Worm (Caenorhabditis elegans) whole organism, early embryonic: ENCODE measurements around the gene srg-61.

ENCODE experiments used
- B0310.2 ChIP-seq: sonication (generic microtip); optimal IDR thresholded peaks from 2 replicates; lab custom pipeline; 2016; ENCODE audit warnings: mild to moderate bottlenecking, missing genetic modification characterization, missing compliant biosample characterization
- ama-1 ChIP-seq: fragments of 150-350 bp; optimal IDR thresholded peaks from 2 replicates; lab custom pipeline; 2014
- ceh-13 ChIP-seq: fragments of 200-800 bp; sonication (Bioruptor generic); optimal IDR thresholded peaks from 2 replicates; lab custom pipeline; 2018; ENCODE audit warnings: mild to moderate bottlenecking, missing genetic modification characterization, missing compliant biosample characterization
- ets-7 ChIP-seq: sonication (generic microtip); optimal IDR thresholded peaks from 2 replicates; lab custom pipeline; 2016; ENCODE audit warnings: missing genotype, missing genetic modification characterization, missing compliant biosample characterization
- tbx-37 ChIP-seq: fragments of 200-800 bp; sonication (Bioruptor generic); conservative IDR thresholded peaks from 2 replicates; pipeline ENCODE4 v1.3.6; 2022; ENCODE audit warnings: missing genetic modification reagents, missing genetic modification characterization, missing compliant biosample characterization
- tra-4 ChIP-seq: sonication (generic microtip); optimal IDR thresholded peaks from 2 replicates; lab custom pipeline; 2017; ENCODE audit warnings: missing genetic modification characterization, missing compliant biosample characterization

- no peak for TF ChIP-seq tbx-37 (GFP tag; lab: Robert Waterston, UW)
- no peak for TF ChIP-seq tra-4
- TF ChIP-seq ama-1: no peak
- no peak for TF ChIP-seq ets-7 (tag; lab: Kevin White, UChicago)
- TF ChIP-seq ceh-13: no peak
- TF ChIP-seq B0310.2 (tag; lab: Kevin White, UChicago): no peak
These were observed 29.6 kb upstream of the srg-61 start, which contains the start of gene dhs-15 for ce11 chrV:2769754-2770153.
